Fruit fly (Drosophila melanogaster): ENCODE data around the gene CG8369.

Gene CG8369

dm6 chr3R:8788722-8789400 lies 32.9 kb upstream of the CG8369 start (continued):
- peak; percentile 72 for TF ChIP-seq CG3032 (tag; optimal IDR thresholded peaks at IDR 0.05)
- TF ChIP-seq fd59A (GFP tag; optimal IDR thresholded peaks at IDR 0.05) = peak; percentile 47
- peak; percentile 74 for TF ChIP-seq CG6792 (GFP tag; optimal IDR thresholded peaks at IDR 0.05)
- peak; percentile 66 for TF ChIP-seq spab (GFP tag; optimal IDR thresholded peaks at IDR 0.05)
- peak; percentile 77 for TF ChIP-seq dsx (GFP tag; optimal IDR thresholded peaks at IDR 0.05; ENCODE audit: poor library complexity, severe bottlenecking)
- TF ChIP-seq CG15336 (GFP tag; IDR thresholded peaks at IDR 0.05) = peak; percentile 90
- TF ChIP-seq Eip93F (GFP tag; optimal IDR thresholded peaks at IDR 0.05) = no peak
- TF ChIP-seq CG10669 (GFP tag; optimal IDR thresholded peaks at IDR 0.05) = peak; percentile 78
- peak; percentile 79 for TF ChIP-seq svp (GFP tag)
- peak; percentile 56 for TF ChIP-seq CG8319 (GFP tag; optimal IDR thresholded peaks at IDR 0.05)
- TF ChIP-seq Hr4 (GFP tag; optimal IDR thresholded peaks at IDR 0.05) = peak; percentile 89
- peak; percentile 31 for TF ChIP-seq Ets21C (GFP tag; optimal IDR thresholded peaks at IDR 0.05)
- TF ChIP-seq Smox (GFP tag; optimal IDR thresholded peaks at IDR 0.05) = peak; percentile 55
- TF ChIP-seq CG31627 (GFP tag; optimal IDR thresholded peaks at IDR 0.05) = peak; percentile 36
- TF ChIP-seq pdm3 (GFP tag; optimal IDR thresholded peaks at IDR 0.05) = peak; percentile 80
- TF ChIP-seq CG6808 (GFP tag; optimal IDR thresholded peaks at IDR 0.05) = peak; percentile 43
- peak; percentile 57 for TF ChIP-seq Sox102F (GFP tag; optimal IDR thresholded peaks at IDR 0.05)
- TF ChIP-seq salr (GFP tag; optimal IDR thresholded peaks at IDR 0.05) = peak; percentile 55 to 61
- TF ChIP-seq Hr39 (GFP tag; optimal IDR thresholded peaks at IDR 0.05) = peak; percentile 52
- TF ChIP-seq fd85E (GFP tag; optimal IDR thresholded peaks at IDR 0.05) = peak; percentile 47
- TF ChIP-seq CG11902 (GFP tag; optimal IDR thresholded peaks at IDR 0.05) = peak; percentile 56
- peak; percentile 82 for TF ChIP-seq acj6 (GFP tag; optimal IDR thresholded peaks at IDR 0.05)
- TF ChIP-seq CG32006 (GFP tag; optimal IDR thresholded peaks at IDR 0.05) = peak; percentile 87
- TF ChIP-seq fkh (GFP tag; optimal IDR thresholded peaks at IDR 0.05) = no peak
- TF ChIP-seq Hr38 (GFP tag; optimal IDR thresholded peaks at IDR 0.05) = no peak
- peak; percentile 70 for TF ChIP-seq CG34406 (GFP tag; optimal IDR thresholded peaks at IDR 0.05)
- peak; percentile 81 for TF ChIP-seq CG10631 (GFP tag; optimal IDR thresholded peaks at IDR 0.05)
- peak; percentile 82 for TF ChIP-seq achi (GFP tag; optimal IDR thresholded peaks at IDR 0.05)

dm6 chr3R:8792463-8793175 lies 29.2 kb upstream of the CG8369 start:
- TF ChIP-seq salr (GFP tag; optimal IDR thresholded peaks at IDR 0.05) (no peak), Sox15 (GFP tag; optimal IDR thresholded peaks at IDR 0.05) (no peak), CG9139 (GFP tag; optimal IDR thresholded peaks at IDR 0.05) (peak; percentile 81), CG3032 (tag; optimal IDR thresholded peaks at IDR 0.05) (peak; percentile 43), achi (GFP tag; optimal IDR thresholded peaks at IDR 0.05) (no peak), Lpt (GFP tag; optimal IDR thresholded peaks at IDR 0.05) (peak; percentile 74), fd59A (GFP tag; optimal IDR thresholded peaks at IDR 0.05) (no peak), ss (GFP tag; optimal IDR thresholded peaks at IDR 0.05) (peak; percentile 48 to 87), spab (GFP tag; optimal IDR thresholded peaks at IDR 0.05) (peak; percentile 65), Sox102F (GFP tag; optimal IDR thresholded peaks at IDR 0.05) (peak; percentile 37), Eip75B (GFP tag; optimal IDR thresholded peaks at IDR 0.05) (peak; percentile 14), CG3919 (GFP tag; optimal IDR thresholded peaks at IDR 0.05) (peak; percentile 71), CG6163 (GFP tag; IDR thresholded peaks at IDR 0.05) (peak; percentile 71; the same call in 2 of the 3 replicates), esn (GFP tag; optimal IDR thresholded peaks at IDR 0.05) (no peak), Eip78C (GFP tag) (peak; percentile 70), Ets21C (GFP tag; optimal IDR thresholded peaks at IDR 0.05) (no peak), CG1621 (tag; optimal IDR thresholded peaks at IDR 0.05) (peak; percentile 20), CG7368 (GFP tag; optimal IDR thresholded peaks at IDR 0.05) (no peak), Smox (GFP tag; optimal IDR thresholded peaks at IDR 0.05) (no peak), Met (GFP tag; optimal IDR thresholded peaks at IDR 0.05) (no peak), CG15336 (GFP tag; IDR thresholded peaks at IDR 0.05) (peak; percentile 71), CG10669 (GFP tag; optimal IDR thresholded peaks at IDR 0.05) (peak; percentile 27), CG6808 (GFP tag; optimal IDR thresholded peaks at IDR 0.05) (peak; percentile 86), CG8119 (GFP tag; IDR thresholded peaks at IDR 0.05) (peak; percentile 80), dac (GFP tag; optimal IDR thresholded peaks at IDR 0.05) (peak; percentile 9), lz (GFP tag; optimal IDR thresholded peaks at IDR 0.05) (no peak), Blimp-1 (GFP tag; optimal IDR thresholded peaks at IDR 0.05) (peak; percentile 94), topi (GFP tag; optimal IDR thresholded peaks at IDR 0.05) (no peak), svp (GFP tag) (peak; percentile 58), cyc (GFP tag; optimal IDR thresholded peaks at IDR 0.05) (no peak), fd85E (GFP tag; optimal IDR thresholded peaks at IDR 0.05) (no peak), CG8632 (GFP tag; optimal IDR thresholded peaks at IDR 0.05) (no peak)

Data from whole organism, prepupa.